Worm (Caenorhabditis elegans) whole organism, mixed stage, embryonic: ENCODE results near the gene fbxa-56.

Source experiments
- M03D4.4 ChIP-seq: sonication (generic microtip); optimal IDR thresholded peaks from 2 replicates; lab custom pipeline; 2017; ENCODE audit warnings: mild to moderate bottlenecking, missing genetic modification characterization, missing compliant biosample characterization
- bed-3 ChIP-seq: fragments of 200-800 bp; sonication (Bioruptor generic); optimal IDR thresholded peaks from 3 replicates; lab custom pipeline; 2018; ENCODE audit warnings: mild to moderate bottlenecking, missing genetic modification characterization, moderate library complexity, missing compliant biosample characterization
- blmp-1 ChIP-seq: fragments of 150-350 bp; optimal IDR thresholded peaks from 2 replicates; lab custom pipeline; 2014; ENCODE audit warnings: missing biosample characterization, missing genetic modification characterization
- ceh-39 ChIP-seq: fragments of 150-350 bp; optimal IDR thresholded peaks from 2 replicates; lab custom pipeline; 2014; ENCODE audit warnings: missing biosample characterization, missing genetic modification characterization
- ceh-43 ChIP-seq: fragments of 200-800 bp; sonication (Bioruptor generic); optimal IDR thresholded peaks from 2 replicates; lab custom pipeline; 2018; ENCODE audit warnings: mild to moderate bottlenecking, missing genetic modification characterization, moderate library complexity, missing compliant biosample characterization
- ceh-83 ChIP-seq: fragments of 200-800 bp; sonication (Bioruptor generic); optimal IDR thresholded peaks from 2 replicates; lab custom pipeline; 2018; ENCODE audit warnings: mild to moderate bottlenecking, missing genetic modification characterization, missing compliant biosample characterization
- ces-1 ChIP-seq: fragments of 150-350 bp; optimal IDR thresholded peaks from 2 replicates; lab custom pipeline; 2014; ENCODE audit warnings: missing biosample characterization, missing genetic modification reagents, missing genetic modification characterization
- cnd-1 ChIP-seq: fragments of 200-800 bp; sonication (Bioruptor generic); optimal IDR thresholded peaks from 2 replicates; lab custom pipeline; 2018; ENCODE audit warnings: mild to moderate bottlenecking, missing genetic modification characterization, missing compliant biosample characterization
- drap-1 ChIP-seq: fragments of 200-800 bp; sonication (Bioruptor generic); optimal IDR thresholded peaks from 3 replicates; lab custom pipeline; 2018; ENCODE audit warnings: mild to moderate bottlenecking, missing genetic modification characterization, missing compliant biosample characterization
- elt-1 ChIP-seq: sonication (generic microtip); optimal IDR thresholded peaks from 2 replicates; lab custom pipeline; 2017; ENCODE audit warnings: missing genetic modification characterization, mild to moderate bottlenecking, missing compliant biosample characterization, antibody characterized with exemption, moderate library complexity, borderline replicate concordance; ENCODE audit not compliant: insufficient read depth
- elt-3 ChIP-seq: fragments of 150-350 bp; optimal IDR thresholded peaks from 2 replicates; lab custom pipeline; 2014; ENCODE audit warnings: missing biosample characterization, missing genetic modification characterization
- flh-1 ChIP-seq: fragments of 200-800 bp; sonication (Bioruptor generic); optimal IDR thresholded peaks from 2 replicates; lab custom pipeline; 2018; ENCODE audit warnings: mild to moderate bottlenecking, missing genetic modification characterization, moderate library complexity, missing compliant biosample characterization
- ham-2 ChIP-seq: fragments of 200-800 bp; sonication (Bioruptor generic); optimal IDR thresholded peaks from 2 replicates; lab custom pipeline; 2018; ENCODE audit warnings: mild to moderate bottlenecking, missing genetic modification characterization, missing compliant biosample characterization
- hlh-1 ChIP-seq: fragments of 150-350 bp; optimal IDR thresholded peaks from 2 replicates; lab custom pipeline; 2014; ENCODE audit warnings: missing biosample characterization, missing genetic modification reagents, missing genetic modification characterization
- lin-32 ChIP-seq: fragments of 200-800 bp; sonication (Bioruptor generic); optimal IDR thresholded peaks from 2 replicates; lab custom pipeline; 2018; ENCODE audit warnings: mild to moderate bottlenecking, missing genetic modification characterization, missing compliant biosample characterization
- lsy-2 ChIP-seq: fragments of 150-350 bp; optimal IDR thresholded peaks from 2 replicates; lab custom pipeline; 2014; ENCODE audit warnings: missing biosample characterization, missing genetic modification characterization
- mab-5 ChIP-seq: fragments of 150-350 bp; optimal IDR thresholded peaks from 2 replicates; lab custom pipeline; 2014; ENCODE audit warnings: missing biosample characterization, missing genetic modification characterization
- mep-1 ChIP-seq: fragments of 150-350 bp; optimal IDR thresholded peaks from 2 replicates; lab custom pipeline; 2017; ENCODE audit warnings: missing biosample characterization, missing genetic modification reagents, missing genetic modification characterization, inconsistent platforms
- mls-2 ChIP-seq: sonication (generic microtip); optimal IDR thresholded peaks from 2 replicates; lab custom pipeline; 2016; ENCODE audit warnings: mild to moderate bottlenecking, missing genetic modification characterization, moderate library complexity, missing compliant biosample characterization
- nhr-12 ChIP-seq: fragments of 150-350 bp; optimal IDR thresholded peaks from 2 replicates; lab custom pipeline; 2014; ENCODE audit warnings: missing biosample characterization, missing genetic modification characterization
- nhr-2 ChIP-seq: fragments of 150-350 bp; optimal IDR thresholded peaks from 2 replicates; lab custom pipeline; 2014; ENCODE audit warnings: missing biosample characterization, missing genetic modification characterization
- nhr-237 ChIP-seq: fragments of 150-350 bp; optimal IDR thresholded peaks from 2 replicates; lab custom pipeline; 2014; ENCODE audit warnings: missing biosample characterization, missing genetic modification characterization
- nhr-28 ChIP-seq: fragments of 150-350 bp; optimal IDR thresholded peaks from 2 replicates; lab custom pipeline; 2014; ENCODE audit warnings: missing biosample characterization, missing genetic modification characterization
- pha-4 ChIP-seq: fragments of 150-350 bp; optimal IDR thresholded peaks from 2 replicates; lab custom pipeline; 2018; ENCODE audit warnings: missing biosample characterization, missing genetic modification reagents, missing genetic modification characterization
- sem-2 ChIP-seq: fragments of 200-800 bp; sonication (Bioruptor generic); optimal IDR thresholded peaks from 2 replicates; lab custom pipeline; 2018; ENCODE audit warnings: mild to moderate bottlenecking, missing genetic modification characterization, missing compliant biosample characterization
- snpc-4 ChIP-seq: fragments of 150-350 bp; optimal IDR thresholded peaks from 2 replicates; lab custom pipeline; 2014; ENCODE audit warnings: missing biosample characterization, missing genetic modification characterization
- sptf-1 ChIP-seq: sonication (generic microtip); optimal IDR thresholded peaks from 2 replicates; lab custom pipeline; 2017; ENCODE audit warnings: mild to moderate bottlenecking, missing genetic modification characterization, moderate library complexity, missing compliant biosample characterization
- tbx-8 ChIP-seq: fragments of 200-800 bp; sonication (Bioruptor generic); optimal IDR thresholded peaks from 2 replicates; lab custom pipeline; 2018; ENCODE audit warnings: mild to moderate bottlenecking, missing genetic modification characterization, moderate library complexity, missing compliant biosample characterization
- unc-120 ChIP-seq: sonication (generic microtip); optimal IDR thresholded peaks from 2 replicates; lab custom pipeline; 2017; ENCODE audit warnings: missing genetic modification characterization, missing compliant biosample characterization; ENCODE audit not compliant: poor library complexity, severe bottlenecking
- unc-39 ChIP-seq: fragments of 150-350 bp; optimal IDR thresholded peaks from 2 replicates; lab custom pipeline; 2014; ENCODE audit warnings: missing biosample characterization, missing genetic modification characterization
- unc-62 ChIP-seq: fragments of 150-350 bp; optimal IDR thresholded peaks from 2 replicates; lab custom pipeline; 2014; ENCODE audit warnings: missing biosample characterization, missing genetic modification reagents, missing genetic modification characterization
- zip-8 ChIP-seq: fragments of 150-350 bp; optimal IDR thresholded peaks from 2 replicates; lab custom pipeline; 2014; ENCODE audit warnings: missing biosample characterization, missing genetic modification characterization
- ztf-11 ChIP-seq: fragments of 150-350 bp; optimal IDR thresholded peaks from 2 replicates; lab custom pipeline; 2014; ENCODE audit warnings: missing biosample characterization, missing genetic modification characterization

fbxa-56 gene

DNA sequence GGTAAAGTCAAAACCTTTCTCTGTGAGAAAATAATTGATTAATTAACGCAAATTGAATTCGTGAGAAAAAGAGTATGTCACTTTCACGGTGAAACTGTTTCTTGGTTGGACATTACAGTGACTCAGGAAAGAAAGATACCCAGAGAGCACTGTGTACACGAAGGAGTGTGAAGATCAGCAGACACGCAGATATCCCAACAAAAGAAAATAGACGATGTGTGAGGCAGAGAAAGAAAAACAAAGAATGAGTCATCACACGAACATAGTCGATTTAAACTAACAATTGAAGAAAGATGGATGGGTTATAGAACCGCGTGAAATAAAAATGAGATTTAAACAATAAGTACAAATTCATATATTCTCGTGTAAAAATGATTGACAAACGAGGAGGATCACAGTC, 29.9 kb downstream of the fbxa-56 start:
- TF ChIP-seq flh-1 (GFP tag; lab: Kevin White, UChicago) (no peak), pha-4 (tag; lab: Kevin White, UChicago) (peak; percentile 60), nhr-237 (peak; percentile 24), cnd-1 (no peak)

DNA sequence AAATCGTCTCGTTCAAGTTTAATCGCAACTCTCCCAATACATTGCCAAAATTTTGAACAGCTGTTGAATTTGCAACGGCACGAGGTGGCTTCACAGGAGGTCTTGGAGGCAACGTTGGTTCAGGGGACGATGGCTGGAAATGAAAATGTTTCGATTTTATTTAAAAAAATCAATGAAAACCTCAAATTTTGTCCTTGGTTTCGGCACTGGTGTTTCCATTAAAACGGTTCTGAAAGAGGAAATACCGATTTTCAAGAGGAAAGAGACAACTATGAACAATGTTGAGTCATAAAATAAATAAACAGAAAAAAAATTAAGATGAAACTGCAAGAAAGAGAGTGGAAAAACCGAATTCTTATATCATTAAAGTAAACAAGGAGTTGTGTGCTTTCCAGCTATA, 30.6 kb downstream of the fbxa-56 start, which contains the start of gene F23H11.4:
F23H11.4 (minus strand) TSS at position 229 of the 400 bp plus-strand sequence.
- TF ChIP-seq unc-120 (tag; lab: Kevin White, UChicago) (no peak), snpc-4 (tag; lab: Kevin White, UChicago) (no peak), nhr-12 (tag; lab: Kevin White, UChicago) (no peak), mab-5 (tag; lab: Kevin White, UChicago) (no peak), ceh-39 (tag; lab: Kevin White, UChicago) (no peak), mep-1 (tag; lab: Kevin White, UChicago) (no peak), mls-2 (tag; lab: Kevin White, UChicago) (no peak), nhr-2 (tag; lab: Kevin White, UChicago) (no peak), ceh-43 (GFP tag; lab: Kevin White, UChicago) (no peak), unc-62 (no peak), ces-1 (no peak), elt-1 (tag; lab: Kevin White, UChicago) (no peak), ztf-11 (tag; lab: Kevin White, UChicago) (no peak), blmp-1 (tag; lab: Kevin White, UChicago) (no peak)
- TF ChIP-seq, all 35 proteins: peak for 0

DNA sequence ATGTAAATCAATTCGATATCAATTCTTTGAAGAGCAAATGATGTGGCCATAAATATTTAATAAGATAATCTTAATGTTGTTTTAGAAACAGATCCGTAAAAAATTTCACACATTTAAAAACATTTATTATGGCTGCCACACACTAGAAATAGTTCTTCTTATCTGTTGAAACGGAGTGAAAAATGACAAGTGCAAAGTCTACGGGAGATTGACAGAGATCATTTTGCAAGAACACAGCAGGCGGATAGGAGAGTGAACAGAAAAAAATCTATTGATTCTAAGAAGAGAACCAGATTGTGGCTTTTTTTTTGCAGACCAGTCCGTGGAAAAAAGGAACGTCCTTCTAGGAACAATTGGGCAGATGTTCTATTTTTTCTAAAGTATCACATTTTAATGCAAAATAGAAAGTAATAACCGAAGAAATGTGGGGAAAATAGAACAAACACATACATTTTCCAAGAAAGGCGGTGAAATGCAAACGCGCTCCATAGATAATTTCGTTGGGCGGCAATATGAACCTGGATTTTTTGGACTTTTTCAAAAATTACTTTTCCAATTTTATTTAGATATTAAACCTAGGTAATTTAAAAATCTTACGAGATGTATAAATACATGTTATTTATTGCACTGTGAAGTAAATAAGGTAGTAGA, 36.1 kb downstream of the fbxa-56 start:
- no peak for TF ChIP-seq ceh-43 (GFP tag; lab: Kevin White, UChicago)
- TF ChIP-seq ces-1 = no peak
- TF ChIP-seq hlh-1 (tag; lab: Kevin White, UChicago) = no peak
- no peak for TF ChIP-seq snpc-4 (tag; lab: Kevin White, UChicago)
- TF ChIP-seq drap-1 (GFP tag; lab: Kevin White, UChicago) = no peak
- no peak for TF ChIP-seq ham-2 (GFP tag; lab: Kevin White, UChicago)
- TF ChIP-seq elt-3 = no peak
- no peak for TF ChIP-seq unc-39 (tag; lab: Kevin White, UChicago)
- no peak for TF ChIP-seq nhr-28 (tag; lab: Kevin White, UChicago)
- TF ChIP-seq unc-120 (tag; lab: Kevin White, UChicago) = no peak
- no peak for TF ChIP-seq mab-5 (tag; lab: Kevin White, UChicago)
- no peak for TF ChIP-seq cnd-1
- no peak for TF ChIP-seq ceh-83
- TF ChIP-seq lsy-2 (tag; lab: Kevin White, UChicago) = no peak
- no peak for TF ChIP-seq unc-62
- TF ChIP-seq sem-2 (GFP tag; lab: Kevin White, UChicago) = no peak
- no peak for TF ChIP-seq ceh-39 (tag; lab: Kevin White, UChicago)
- TF ChIP-seq sptf-1 (tag; lab: Kevin White, UChicago) = no peak
- no peak for TF ChIP-seq mep-1 (tag; lab: Kevin White, UChicago)
- TF ChIP-seq M03D4.4 (tag; lab: Kevin White, UChicago) = no peak

DNA sequence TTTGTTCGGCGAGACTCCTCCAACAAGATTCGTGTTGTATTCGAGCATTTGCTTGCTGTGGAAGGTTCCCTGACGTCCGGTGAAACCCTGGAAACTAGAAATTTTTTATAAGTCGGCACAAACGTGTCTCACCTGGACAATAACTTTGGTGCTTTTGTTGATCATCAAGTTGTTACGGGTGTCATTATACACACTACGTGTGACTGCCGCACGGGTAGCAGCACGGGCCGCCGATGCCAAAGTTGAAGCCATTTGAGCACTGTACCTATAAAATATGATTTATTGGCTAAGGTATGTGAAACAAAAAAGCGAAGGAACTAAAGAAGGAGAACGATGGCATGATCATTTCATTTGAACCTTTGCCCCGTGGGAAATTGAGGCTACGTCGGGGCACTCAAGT, 36.7 kb downstream of the fbxa-56 start, which contains the start of gene sucl-2:
sucl-2 (minus strand) TSS at position 265 of the 400 bp plus-strand sequence.
- TF ChIP-seq lin-32 (GFP tag; lab: Kevin White, UChicago) (no peak), nhr-237 (no peak), lsy-2 (tag; lab: Kevin White, UChicago) (no peak), ceh-39 (tag; lab: Kevin White, UChicago) (no peak), nhr-12 (tag; lab: Kevin White, UChicago) (no peak), tbx-8 (GFP tag; lab: Kevin White, UChicago) (no peak), ceh-83 (no peak), unc-39 (tag; lab: Kevin White, UChicago) (no peak), bed-3 (GFP tag; lab: Kevin White, UChicago) (no peak), elt-3 (no peak), unc-62 (no peak), sptf-1 (tag; lab: Kevin White, UChicago) (no peak), ceh-43 (GFP tag; lab: Kevin White, UChicago) (no peak), ztf-11 (tag; lab: Kevin White, UChicago) (no peak), ces-1 (no peak), zip-8 (tag; lab: Kevin White, UChicago) (no peak), mls-2 (tag; lab: Kevin White, UChicago) (no peak)
- TF ChIP-seq, all 35 proteins: peak for 0
